Worm (Caenorhabditis elegans) whole organism, L1 larva: Measurements from ENCODE around the gene evl-20.
A peak's percentile ranks its signal among the peaks of the same experiment; 100 is the strongest.

Experiments
- C16A3.4 ChIP-seq: fragments of 150-350 bp; optimal IDR thresholded peaks from 2 replicates; lab custom pipeline; 2014; ENCODE audit warnings: missing biosample characterization, missing genetic modification characterization
- F16B12.6 ChIP-seq: fragments of 150-350 bp; optimal IDR thresholded peaks from 2 replicates; lab custom pipeline; 2014; ENCODE audit warnings: missing biosample characterization, missing genetic modification characterization
- Y116A8C.19 ChIP-seq: sonication (generic microtip); optimal IDR thresholded peaks from 2 replicates; lab custom pipeline; 2016; ENCODE audit warnings: missing compliant biosample characterization, missing genetic modification characterization, borderline replicate concordance
- aha-1 ChIP-seq: fragments of 150-350 bp; optimal IDR thresholded peaks from 2 replicates; lab custom pipeline; 2014; ENCODE audit warnings: missing biosample characterization, missing genetic modification characterization
- aly-2 ChIP-seq: fragments of 150-350 bp; optimal IDR thresholded peaks from 2 replicates; lab custom pipeline; 2014; ENCODE audit warnings: missing biosample characterization, missing genetic modification characterization
- blmp-1 ChIP-seq: fragments of 150-350 bp; optimal IDR thresholded peaks from 2 replicates; lab custom pipeline; 2014; ENCODE audit warnings: missing biosample characterization, missing genetic modification characterization
- ceh-63 ChIP-seq: fragments of 200-800 bp; sonication (Bioruptor generic); optimal IDR thresholded peaks from 2 replicates; lab custom pipeline; 2018; ENCODE audit warnings: mild to moderate bottlenecking, missing genetic modification characterization, missing compliant biosample characterization
- ceh-8 ChIP-seq: fragments of 200-800 bp; sonication (Bioruptor generic); optimal IDR thresholded peaks from 2 replicates; lab custom pipeline; 2018; ENCODE audit warnings: mild to moderate bottlenecking, missing genetic modification characterization, moderate library complexity, missing compliant biosample characterization
- ceh-82 ChIP-seq, 3 experiments: fragments of 150-350 bp in 1 of 3; sonication (generic microtip) in 2 of 3; optimal IDR thresholded peaks; 2 replicates each; lab custom pipeline; 2014 to 2017; ENCODE audit warnings: missing biosample characterization in 3 of 3, missing genetic modification characterization in 3 of 3
- ceh-88 ChIP-seq: fragments of 200-800 bp; sonication (Bioruptor generic); IDR thresholded peaks from 2 replicates; pipeline ENCODE4 v1.3.6; 2022; ENCODE audit warnings: missing genetic modification characterization, missing compliant biosample characterization
- dpl-1 ChIP-seq, 3 experiments: fragments of 150-350 bp in 2 of 3; sonication (generic microtip) in 1 of 3; optimal IDR thresholded peaks; 2 replicates each; lab custom pipeline; 2014 to 2017; ENCODE audit warnings: missing biosample characterization in 3 of 3, missing genetic modification characterization in 3 of 3, missing genetic modification reagents in 3 of 3
- dsc-1 ChIP-seq: sonication (generic microtip); optimal IDR thresholded peaks from 2 replicates; lab custom pipeline; 2016; ENCODE audit warnings: mild to moderate bottlenecking, missing genetic modification characterization, missing compliant biosample characterization
- efl-3 ChIP-seq: fragments of 200-800 bp; sonication (Bioruptor generic); optimal IDR thresholded peaks from 2 replicates; lab custom pipeline; 2018; ENCODE audit warnings: mild to moderate bottlenecking, missing genetic modification characterization, missing compliant biosample characterization
- elt-2 ChIP-seq: sonication (generic microtip); optimal IDR thresholded peaks from 2 replicates; lab custom pipeline; 2016; ENCODE audit warnings: missing genetic modification characterization, mild to moderate bottlenecking, inconsistent platforms, missing compliant biosample characterization, missing genetic modification reagents
- fkh-10 ChIP-seq: sonication (generic microtip); optimal IDR thresholded peaks from 2 replicates; lab custom pipeline; 2017; ENCODE audit warnings: missing biosample characterization, missing genetic modification reagents, missing genetic modification characterization
- isw-1 ChIP-seq: fragments of 200-800 bp; sonication (Bioruptor generic); IDR thresholded peaks from 2 replicates; pipeline ENCODE4 v1.3.6; 2022; ENCODE audit warnings: missing genetic modification characterization, missing compliant biosample characterization
- jun-1 ChIP-seq: fragments of 150-350 bp; optimal IDR thresholded peaks from 2 replicates; lab custom pipeline; 2014; ENCODE audit warnings: missing biosample characterization, missing genetic modification reagents, missing genetic modification characterization
- lin-13 ChIP-seq: fragments of 150-350 bp; optimal IDR thresholded peaks from 2 replicates; lab custom pipeline; 2014; ENCODE audit warnings: missing biosample characterization, missing genetic modification reagents, missing genetic modification characterization
- lin-14 ChIP-seq: fragments of 200-800 bp; sonication (Bioruptor generic); optimal IDR thresholded peaks from 2 replicates; lab custom pipeline; 2018; ENCODE audit warnings: mild to moderate bottlenecking, missing genetic modification characterization, moderate library complexity, missing compliant biosample characterization
- lin-39 ChIP-seq: fragments of 150-350 bp; optimal IDR thresholded peaks from 2 replicates; lab custom pipeline; 2014; ENCODE audit warnings: missing biosample characterization, missing genetic modification reagents, missing genetic modification characterization
- lir-3 ChIP-seq: sonication (generic microtip); optimal IDR thresholded peaks from 2 replicates; lab custom pipeline; 2016; ENCODE audit warnings: mild to moderate bottlenecking, missing genetic modification characterization, moderate library complexity, missing compliant biosample characterization; ENCODE audit not compliant: poor library complexity
- lsy-2 ChIP-seq, 2 experiments: fragments of 150-350 bp; optimal IDR thresholded peaks; 2 replicates each; lab custom pipeline; 2014; ENCODE audit warnings: missing biosample characterization in 2 of 2, missing genetic modification characterization in 2 of 2
- mab-9 ChIP-seq: fragments of 200-800 bp; sonication (Bioruptor generic); IDR thresholded peaks from 2 replicates; pipeline ENCODE4 v1.3.6; 2022; ENCODE audit warnings: missing genetic modification reagents, missing genetic modification characterization, missing compliant biosample characterization
- mdl-1 ChIP-seq, 2 experiments: fragments of 150-350 bp; optimal IDR thresholded peaks; 2 replicates each; lab custom pipeline; 2014 to 2017; ENCODE audit warnings: missing biosample characterization in 2 of 2, missing genetic modification characterization in 2 of 2, inconsistent platforms in 1 of 2
- nhr-11 ChIP-seq: fragments of 150-350 bp; optimal IDR thresholded peaks from 2 replicates; lab custom pipeline; 2014; ENCODE audit warnings: missing biosample characterization, missing genetic modification characterization
- nhr-237 ChIP-seq: fragments of 150-350 bp; optimal IDR thresholded peaks from 2 replicates; lab custom pipeline; 2014; ENCODE audit warnings: missing biosample characterization, missing genetic modification characterization
- nhr-71 ChIP-seq: sonication (generic microtip); optimal IDR thresholded peaks from 2 replicates; lab custom pipeline; 2016; ENCODE audit warnings: mild to moderate bottlenecking, missing genetic modification characterization, moderate library complexity, missing compliant biosample characterization
- nhr-76 ChIP-seq: sonication (generic microtip); optimal IDR thresholded peaks from 2 replicates; lab custom pipeline; 2017; ENCODE audit warnings: missing biosample characterization, missing genetic modification characterization
- nhr-84 ChIP-seq: sonication (generic microtip); optimal IDR thresholded peaks from 2 replicates; lab custom pipeline; 2017; ENCODE audit warnings: missing biosample characterization, missing genetic modification characterization
- nhr-90 ChIP-seq: sonication (generic microtip); optimal IDR thresholded peaks from 2 replicates; lab custom pipeline; 2016; ENCODE audit warnings: mild to moderate bottlenecking, missing genetic modification characterization, missing compliant biosample characterization; ENCODE audit not compliant: poor library complexity
- skn-1 ChIP-seq: fragments of 150-350 bp; optimal IDR thresholded peaks from 2 replicates; lab custom pipeline; 2014; ENCODE audit warnings: missing biosample characterization, missing genetic modification characterization
- swsn-7 ChIP-seq: sonication (generic microtip); optimal IDR thresholded peaks from 2 replicates; lab custom pipeline; 2016; ENCODE audit warnings: missing genetic modification characterization, missing compliant biosample characterization
- unc-30 ChIP-seq: sonication (generic microtip); optimal IDR thresholded peaks from 2 replicates; lab custom pipeline; 2017; ENCODE audit warnings: missing biosample characterization, missing genetic modification characterization
- unc-62 ChIP-seq: fragments of 150-350 bp; optimal IDR thresholded peaks from 2 replicates; lab custom pipeline; 2014; ENCODE audit warnings: missing biosample characterization, missing genetic modification reagents, missing genetic modification characterization
- unc-98 ChIP-seq: fragments of 200-800 bp; sonication (Bioruptor generic); IDR thresholded peaks from 2 replicates; pipeline ENCODE4 v1.3.6; 2022; ENCODE audit warnings: missing genetic modification characterization, missing compliant biosample characterization
- vab-15 ChIP-seq: sonication (generic microtip); optimal IDR thresholded peaks from 2 replicates; lab custom pipeline; 2017; ENCODE audit warnings: missing genotype, mild to moderate bottlenecking, missing genetic modification characterization, missing compliant biosample characterization
- zag-1 ChIP-seq: fragments of 150-350 bp; optimal IDR thresholded peaks from 2 replicates; lab custom pipeline; 2014; ENCODE audit warnings: missing biosample characterization, missing genetic modification characterization
- ztf-11 ChIP-seq, 2 experiments: sonication (generic microtip); optimal IDR thresholded peaks; 2 replicates each; lab custom pipeline; 2016 to 2017; ENCODE audit warnings: missing genetic modification characterization in 2 of 2, missing biosample characterization in 1 of 2, missing compliant biosample characterization in 1 of 2
- ztf-4 ChIP-seq: fragments of 150-350 bp; optimal IDR thresholded peaks from 2 replicates; lab custom pipeline; 2014; ENCODE audit warnings: missing biosample characterization, missing genetic modification characterization

Gene evl-20

ce11 chrII:8444007-8444406, at the start of gene evl-20:
Gene evl-20, plus strand, starts transcription at chrII:8444307.
- no peak for TF ChIP-seq unc-62 (GFP tag; lab: Kevin White, UChicago)
- no peak for TF ChIP-seq ceh-82 (tag; optimal IDR thresholded peaks at IDR 0.05; lab: Kevin White, UChicago)
- TF ChIP-seq dpl-1 (GFP tag; optimal IDR thresholded peaks at IDR 0.05; lab: Kevin White, UChicago) = no peak
- no peak for TF ChIP-seq Y116A8C.19 (tag; lab: Kevin White, UChicago)
- no peak for TF ChIP-seq lsy-2 (tag; optimal IDR thresholded peaks at IDR 0.05; lab: Kevin White, UChicago)
- TF ChIP-seq efl-3 (GFP tag; lab: Kevin White, UChicago) = no peak
- no peak for TF ChIP-seq zag-1
- no peak for TF ChIP-seq swsn-7
- no peak for TF ChIP-seq lir-3 (tag; lab: Kevin White, UChicago)
- no peak for TF ChIP-seq ceh-63 (GFP tag; lab: Kevin White, UChicago)
- TF ChIP-seq lin-13 (GFP tag; lab: Kevin White, UChicago) = no peak
- no peak for TF ChIP-seq ztf-4 (tag; lab: Kevin White, UChicago)
- no peak for TF ChIP-seq aha-1 (tag; lab: Kevin White, UChicago)
- TF ChIP-seq ceh-88 = no peak
- no peak for TF ChIP-seq unc-30 (tag; lab: Kevin White, UChicago)
- TF ChIP-seq isw-1 (GFP tag; lab: Robert Waterston, UW) = no peak
- TF ChIP-seq F16B12.6 (tag; lab: Kevin White, UChicago) = no peak
- TF ChIP-seq unc-98 (GFP tag; lab: Robert Waterston, UW) = no peak
- no peak for TF ChIP-seq lin-39 (tag; lab: Kevin White, UChicago)

ce11 chrII:8396041-8396440, 48.1 kb upstream of the evl-20 start, which contains the start of gene F49E12.7:
Gene F49E12.7, minus strand, starts transcription at chrII:8396141.
- peak; percentile 47 for TF ChIP-seq ceh-8 (GFP tag; lab: Kevin White, UChicago)
- TF ChIP-seq nhr-71 (tag; lab: Kevin White, UChicago) = no peak

- TF ChIP-seq blmp-1 (tag; lab: Kevin White, UChicago) = no peak
- no peak for TF ChIP-seq skn-1 (tag; lab: Kevin White, UChicago)
- TF ChIP-seq aha-1 (tag; lab: Kevin White, UChicago) = no peak
- TF ChIP-seq mdl-1 (tag; optimal IDR thresholded peaks at IDR 0.05; lab: Kevin White, UChicago) = no peak
- TF ChIP-seq nhr-11 (tag; lab: Kevin White, UChicago) = no peak
- no peak for TF ChIP-seq nhr-76 (tag; lab: Kevin White, UChicago)
- TF ChIP-seq lin-14 (GFP tag; lab: Kevin White, UChicago) = no peak
- no peak for TF ChIP-seq nhr-84 (tag; lab: Kevin White, UChicago)
- no peak for TF ChIP-seq unc-62 (GFP tag; lab: Kevin White, UChicago)
- TF ChIP-seq dsc-1 (tag; lab: Kevin White, UChicago) = no peak
- no peak for TF ChIP-seq aly-2
- TF ChIP-seq nhr-90 (tag; lab: Kevin White, UChicago) = no peak
- no peak for TF ChIP-seq C16A3.4
- TF ChIP-seq fkh-10 (GFP tag; lab: Kevin White, UChicago) = no peak
- TF ChIP-seq mab-9 = no peak
- TF ChIP-seq unc-30 (tag; lab: Kevin White, UChicago) = no peak
- no peak for TF ChIP-seq jun-1 (tag; lab: Kevin White, UChicago)
These were observed 45.0 kb upstream of the evl-20 start, which contains the start of gene dod-23 for ce11 chrII:8399064-8399463. Gene dod-23, minus strand, starts transcription at chrII:8399164.

- no peak for TF ChIP-seq nhr-11 (tag; lab: Kevin White, UChicago)
- TF ChIP-seq vab-15 (tag; lab: Kevin White, UChicago) = no peak
- TF ChIP-seq fkh-10 (GFP tag; lab: Kevin White, UChicago) = no peak
- peak; percentile 48 for TF ChIP-seq jun-1 (tag; lab: Kevin White, UChicago)
- TF ChIP-seq zag-1 = no peak
- TF ChIP-seq nhr-237 (tag; lab: Kevin White, UChicago) = no peak
- peak; percentile 77 for TF ChIP-seq elt-2 (tag; lab: Kevin White, UChicago)
- TF ChIP-seq ztf-11 (tag; optimal IDR thresholded peaks at IDR 0.05; lab: Kevin White, UChicago) = no peak
These were observed 44.1 kb upstream of the evl-20 start for ce11 chrII:8399997-8400396.
